Worm (Caenorhabditis elegans) whole organism, L3 larva: ENCODE results near the gene T18D3.9.

ENCODE experiments used
- ceh-16 ChIP-seq: sonication (generic microtip); optimal IDR thresholded peaks from 2 replicates; lab custom pipeline; 2017; ENCODE audit warnings: missing biosample characterization, missing genetic modification characterization
- ceh-9 ChIP-seq: sonication (generic microtip); optimal IDR thresholded peaks from 2 replicates; lab custom pipeline; 2018; ENCODE audit warnings: missing biosample characterization, missing genetic modification characterization
- egl-27 ChIP-seq: sonication (generic microtip); optimal IDR thresholded peaks from 4 replicates; lab custom pipeline; 2017; ENCODE audit warnings: missing biosample characterization, missing genetic modification reagents, missing genetic modification characterization
- elt-1 ChIP-seq: fragments of 150-350 bp; optimal IDR thresholded peaks from 2 replicates; lab custom pipeline; 2014; ENCODE audit warnings: missing biosample characterization, missing genetic modification characterization
- elt-2 ChIP-seq: sonication (generic microtip); optimal IDR thresholded peaks from 2 replicates; lab custom pipeline; 2016; ENCODE audit warnings: missing genetic modification reagents, mild to moderate bottlenecking, missing genetic modification characterization, missing compliant biosample characterization
- fos-1 ChIP-seq: fragments of 150-350 bp; optimal IDR thresholded peaks from 2 replicates; lab custom pipeline; 2014; ENCODE audit warnings: missing biosample characterization, missing genetic modification characterization
- nhr-237 ChIP-seq: fragments of 150-350 bp; optimal IDR thresholded peaks from 2 replicates; lab custom pipeline; 2014; ENCODE audit warnings: missing biosample characterization, missing genetic modification characterization
- pqm-1 ChIP-seq: fragments of 150-350 bp; optimal IDR thresholded peaks from 2 replicates; lab custom pipeline; 2017; ENCODE audit warnings: missing biosample characterization, missing genetic modification characterization, inconsistent platforms
- tbx-2 ChIP-seq: sonication (generic microtip); optimal IDR thresholded peaks from 2 replicates; lab custom pipeline; 2016; ENCODE audit warnings: mild to moderate bottlenecking, missing genetic modification characterization, missing compliant biosample characterization
- unc-62 ChIP-seq: fragments of 150-350 bp; sonication (generic microtip); optimal IDR thresholded peaks from 4 replicates; lab custom pipeline; 2014; ENCODE audit warnings: missing biosample characterization, missing genetic modification reagents, missing genetic modification characterization
- zag-1 ChIP-seq: fragments of 150-350 bp; optimal IDR thresholded peaks from 2 replicates; lab custom pipeline; 2014; ENCODE audit warnings: missing biosample characterization, missing genetic modification characterization

ce11 chrX:12451258-12451657 is 3.0 kb downstream of the T18D3.9 start:
- TF ChIP-seq ceh-16 (tag; lab: Kevin White, UChicago): no peak
- TF ChIP-seq elt-2 (tag; lab: Kevin White, UChicago): no peak
- TF ChIP-seq ceh-9: no peak
- TF ChIP-seq unc-62 (GFP tag; lab: Kevin White, UChicago): no peak
- TF ChIP-seq fos-1: no peak
- no peak for TF ChIP-seq elt-1 (tag; lab: Kevin White, UChicago)
- no peak for TF ChIP-seq nhr-237 (tag; lab: Kevin White, UChicago)
- TF ChIP-seq pqm-1: no peak
- no peak for TF ChIP-seq tbx-2 (tag; lab: Kevin White, UChicago)
- TF ChIP-seq zag-1: no peak
- TF ChIP-seq egl-27 (tag; lab: Kevin White, UChicago): no peak
